Worm (Caenorhabditis elegans): ENCODE data around the gene cdk-11.2.

The cdk-11.2 gene

ce11 chrX:10410539-10410938 lies 9.0 kb downstream of the cdk-11.2 start:
- TF ChIP-seq ztf-4 (tag; optimal IDR thresholded peaks at IDR 0.05): no peak
- TF ChIP-seq tbx-2 (tag; optimal IDR thresholded peaks at IDR 0.05): no peak
- TF ChIP-seq lin-15B (tag; optimal IDR thresholded peaks at IDR 0.05): no peak
- no peak for TF ChIP-seq nhr-28 (tag; optimal IDR thresholded peaks at IDR 0.05)
- TF ChIP-seq lin-39 (tag; optimal IDR thresholded peaks at IDR 0.05): no peak
- TF ChIP-seq pha-4 (tag; optimal IDR thresholded peaks at IDR 0.05): no peak
- no peak for TF ChIP-seq egl-27 (tag; optimal IDR thresholded peaks at IDR 0.05)
- TF ChIP-seq jun-1 (tag; optimal IDR thresholded peaks at IDR 0.05): no peak
- no peak for TF ChIP-seq elt-3 (tag; optimal IDR thresholded peaks at IDR 0.05)
- TF ChIP-seq nhr-67 (tag; optimal IDR thresholded peaks at IDR 0.05): no peak
- no peak for TF ChIP-seq ceh-28 (tag; optimal IDR thresholded peaks at IDR 0.05)
- TF ChIP-seq eor-1 (tag; optimal IDR thresholded peaks at IDR 0.05): no peak
- no peak for TF ChIP-seq ZK546.5 (tag; optimal IDR thresholded peaks at IDR 0.05)
- TF ChIP-seq mml-1 (tag; optimal IDR thresholded peaks at IDR 0.05): no peak
- TF ChIP-seq nhr-76 (tag; optimal IDR thresholded peaks at IDR 0.05): no peak
- no peak for TF ChIP-seq ceh-82 (tag; optimal IDR thresholded peaks at IDR 0.05)
- no peak for TF ChIP-seq nhr-12 (tag; optimal IDR thresholded peaks at IDR 0.05)
- no peak for TF ChIP-seq fkh-10 (GFP tag; optimal IDR thresholded peaks at IDR 0.05)
- no peak for TF ChIP-seq hmg-11 (tag; optimal IDR thresholded peaks at IDR 0.05)

ce11 chrX:10406850-10407249 lies 12.7 kb downstream of the cdk-11.2 start, which contains the start of gene ZC504.1:
Gene ZC504.1 (plus strand): TSS chrX:10407150.
- TF ChIP-seq egl-27 (tag; optimal IDR thresholded peaks at IDR 0.05) (no peak), nhr-28 (tag; optimal IDR thresholded peaks at IDR 0.05) (no peak), nhr-11 (tag; optimal IDR thresholded peaks at IDR 0.05) (no peak), pqm-1 (tag; optimal IDR thresholded peaks at IDR 0.05) (no peak), fos-1 (tag; optimal IDR thresholded peaks at IDR 0.05) (no peak), fkh-2 (tag; optimal IDR thresholded peaks at IDR 0.05) (no peak), elt-1 (tag; optimal IDR thresholded peaks at IDR 0.05) (no peak), jun-1 (tag; optimal IDR thresholded peaks at IDR 0.05) (no peak), daf-12 (tag; optimal IDR thresholded peaks at IDR 0.05) (no peak)

ce11 chrX:10406203-10406602 lies 13.4 kb downstream of the cdk-11.2 start, which contains the start of gene gur-3:
Gene gur-3 (minus strand): TSS chrX:10406303.
- TF ChIP-seq fos-1 (tag; optimal IDR thresholded peaks at IDR 0.05): no peak
- no peak for TF ChIP-seq lin-39 (tag; optimal IDR thresholded peaks at IDR 0.05)
- no peak for TF ChIP-seq elt-1 (tag; optimal IDR thresholded peaks at IDR 0.05)
- no peak for TF ChIP-seq sea-2 (GFP tag; optimal IDR thresholded peaks at IDR 0.05)

ce11 chrX:10404051-10404450 lies 15.5 kb downstream of the cdk-11.2 start:
- TF ChIP-seq ztf-11 (tag; optimal IDR thresholded peaks at IDR 0.05) (no peak), elt-2 (tag; optimal IDR thresholded peaks at IDR 0.05) (no peak), unc-39 (tag; optimal IDR thresholded peaks at IDR 0.05) (no peak), ceh-82 (tag; optimal IDR thresholded peaks at IDR 0.05) (no peak)

- TF ChIP-seq eor-1 (tag; optimal IDR thresholded peaks at IDR 0.05) (no peak), pha-4 (tag; optimal IDR thresholded peaks at IDR 0.05) (no peak), nhr-28 (tag; optimal IDR thresholded peaks at IDR 0.05) (no peak), nhr-237 (tag; optimal IDR thresholded peaks at IDR 0.05) (no peak), fkh-2 (tag; optimal IDR thresholded peaks at IDR 0.05) (no peak), nhr-77 (tag; optimal IDR thresholded peaks at IDR 0.05) (no peak), nhr-11 (tag; optimal IDR thresholded peaks at IDR 0.05) (no peak), pqm-1 (tag; optimal IDR thresholded peaks at IDR 0.05) (no peak), jun-1 (tag; optimal IDR thresholded peaks at IDR 0.05) (no peak), ztf-11 (tag; optimal IDR thresholded peaks at IDR 0.05) (no peak), mml-1 (tag; optimal IDR thresholded peaks at IDR 0.05) (no peak), sea-2 (GFP tag; optimal IDR thresholded peaks at IDR 0.05) (no peak)
Measured at ce11 chrX:10401118-10401517, 18.4 kb downstream of the cdk-11.2 start.

- no peak for TF ChIP-seq mdl-1 (tag; optimal IDR thresholded peaks at IDR 0.05)
- peak; percentile 45 for TF ChIP-seq unc-62 (GFP tag; optimal IDR thresholded peaks at IDR 0.05)
- no peak for TF ChIP-seq nhr-76 (tag; optimal IDR thresholded peaks at IDR 0.05)
- no peak for TF ChIP-seq lin-15B (tag; optimal IDR thresholded peaks at IDR 0.05)
- TF ChIP-seq lsy-12 (tag; optimal IDR thresholded peaks at IDR 0.05): peak; percentile 4
- TF ChIP-seq jun-1 (tag; optimal IDR thresholded peaks at IDR 0.05): no peak
- no peak for TF ChIP-seq nhr-43 (tag; optimal IDR thresholded peaks at IDR 0.05; ENCODE audit: poor library complexity, severe bottlenecking)
- no peak for TF ChIP-seq ceh-28 (tag; optimal IDR thresholded peaks at IDR 0.05)
- peak; percentile 21 for TF ChIP-seq lin-39 (tag; optimal IDR thresholded peaks at IDR 0.05)
- peak; percentile 19 for TF ChIP-seq elt-2 (tag; optimal IDR thresholded peaks at IDR 0.05)
- TF ChIP-seq nhr-11 (tag; optimal IDR thresholded peaks at IDR 0.05): no peak
- TF ChIP-seq daf-12 (tag; optimal IDR thresholded peaks at IDR 0.05): no peak
- no peak for TF ChIP-seq nhr-28 (tag; optimal IDR thresholded peaks at IDR 0.05)
- no peak for TF ChIP-seq ztf-11 (tag; optimal IDR thresholded peaks at IDR 0.05)
- TF ChIP-seq ZK546.5 (tag; optimal IDR thresholded peaks at IDR 0.05): no peak
- no peak for TF ChIP-seq elt-3 (tag; optimal IDR thresholded peaks at IDR 0.05)
- TF ChIP-seq nhr-12 (tag; optimal IDR thresholded peaks at IDR 0.05): no peak
- no peak for TF ChIP-seq ama-1 (optimal IDR thresholded peaks at IDR 0.05)
- TF ChIP-seq ceh-82 (tag; optimal IDR thresholded peaks at IDR 0.05): no peak
- no peak for TF ChIP-seq pqm-1 (tag; optimal IDR thresholded peaks at IDR 0.05)
- no peak for TF ChIP-seq sea-2 (GFP tag; optimal IDR thresholded peaks at IDR 0.05)
- no peak for TF ChIP-seq ceh-16 (tag; optimal IDR thresholded peaks at IDR 0.05)
- TF ChIP-seq fkh-10 (GFP tag; optimal IDR thresholded peaks at IDR 0.05): no peak
- no peak for TF ChIP-seq unc-39 (tag; optimal IDR thresholded peaks at IDR 0.05)
- peak; percentile 75 for TF ChIP-seq pha-4 (tag; optimal IDR thresholded peaks at IDR 0.05)
- no peak for TF ChIP-seq nhr-77 (tag; optimal IDR thresholded peaks at IDR 0.05)
- no peak for TF ChIP-seq fos-1 (tag; optimal IDR thresholded peaks at IDR 0.05)
- no peak for TF ChIP-seq fkh-2 (tag; optimal IDR thresholded peaks at IDR 0.05)
Measured at ce11 chrX:10396509-10397292, 22.9 kb downstream of the cdk-11.2 start, which contains the start of gene pkn-1. Gene pkn-1 (plus strand): TSS chrX:10397242.

Data from whole organism, L3 larva.